Fruit fly (Drosophila melanogaster) whole organism: ENCODE measurements around the gene Ankle2.

Experiments used
- CG8478 ChIP-seq: fragments of >200 bp; optimal IDR thresholded peaks from 2 replicates; lab custom pipeline; 2018; ENCODE audit warnings: inconsistent platforms
- EcR ChIP-seq, 2 experiments: fragments of >200 bp; optimal IDR thresholded peaks; 2 replicates each; lab custom pipeline; 2017; ENCODE audit warnings: missing biosample characterization in 2 of 2, missing genetic modification characterization in 2 of 2, missing genetic modification reagents in 2 of 2
- pan ChIP-seq: fragments of >200 bp; optimal IDR thresholded peaks from 2 replicates; lab custom pipeline; 2017
- psq ChIP-seq: fragments of >200 bp; optimal IDR thresholded peaks from 2 replicates; lab custom pipeline; 2017
- usp ChIP-seq: fragments of >200 bp; optimal IDR thresholded peaks from 2 replicates; lab custom pipeline; 2017; ENCODE audit warnings: missing biosample characterization, missing genetic modification characterization, mixed read lengths

dm6 chrX:17594745-17595144, 15.7 kb upstream of the Ankle2 start:
- no peak for TF ChIP-seq psq
- no peak for TF ChIP-seq CG8478 (lab: Kevin White, UChicago)
- TF ChIP-seq pan, result no peak
- TF ChIP-seq usp (GFP tag; lab: Kevin White, UChicago), result no peak
- TF ChIP-seq EcR (GFP tag; optimal IDR thresholded peaks at IDR 0.05; lab: Kevin White, UChicago), result no peak
